Worm (Caenorhabditis elegans) whole organism, young adult: ENCODE measurements around the gene acs-22.

Experiments
- K12H6.12 ChIP-seq: fragments of 200-800 bp; sonication (Bioruptor generic); optimal IDR thresholded peaks from 2 replicates; lab custom pipeline; 2018; ENCODE audit warnings: mild to moderate bottlenecking, missing genetic modification characterization, missing compliant biosample characterization
- Y53F4B.3 ChIP-seq: fragments of 200-800 bp; sonication (Bioruptor generic); IDR thresholded peaks from 2 replicates; pipeline ENCODE4 v1.3.6; 2022; ENCODE audit warnings: missing genetic modification reagents, missing genetic modification characterization, missing compliant biosample characterization
- ama-1 ChIP-seq, 3 experiments: fragments of 150-350 bp in 1 of 3; sonication (generic microtip) in 2 of 3; optimal IDR thresholded peaks; 2 replicates each; lab custom pipeline; 2014 to 2018; ENCODE audit warnings: missing biosample characterization in 2 of 3, missing genetic modification characterization in 2 of 3, missing genetic modification reagents in 2 of 3
- ccch-3 ChIP-seq: fragments of 200-800 bp; sonication (Bioruptor generic); optimal IDR thresholded peaks from 2 replicates; lab custom pipeline; 2018; ENCODE audit warnings: mild to moderate bottlenecking, missing genetic modification characterization, missing compliant biosample characterization
- ets-4 ChIP-seq: fragments of 200-800 bp; sonication (Bioruptor generic); optimal IDR thresholded peaks from 2 replicates; lab custom pipeline; 2018; ENCODE audit warnings: mild to moderate bottlenecking, missing genetic modification characterization, missing compliant biosample characterization
- tlf-1 ChIP-seq: fragments of 200-800 bp; sonication (Bioruptor generic); optimal IDR thresholded peaks from 2 replicates; lab custom pipeline; 2018; ENCODE audit warnings: mild to moderate bottlenecking, missing genetic modification characterization, missing compliant biosample characterization
- unc-130 ChIP-seq: sonication (generic microtip); optimal IDR thresholded peaks from 2 replicates; lab custom pipeline; 2016; ENCODE audit warnings: missing genetic modification reagents, missing genetic modification characterization, missing compliant biosample characterization
- ztf-18 ChIP-seq: sonication (generic microtip); optimal IDR thresholded peaks from 2 replicates; lab custom pipeline; 2016; ENCODE audit warnings: missing genotype, mild to moderate bottlenecking, missing genetic modification characterization, missing compliant biosample characterization
- ztf-28 ChIP-seq: fragments of 200-800 bp; sonication (Bioruptor generic); IDR thresholded peaks from 2 replicates; pipeline ENCODE4 v1.3.6; 2022; ENCODE audit warnings: missing genetic modification reagents, missing genetic modification characterization, missing compliant biosample characterization

- TF ChIP-seq ztf-28 (GFP tag; lab: Robert Waterston, UW) (no peak), ccch-3 (GFP tag; lab: Kevin White, UChicago) (no peak), K12H6.12 (tag; lab: Kevin White, UChicago) (no peak), Y53F4B.3 (GFP tag; lab: Robert Waterston, UW) (no peak), ztf-18 (peak; percentile 34), tlf-1 (GFP tag; lab: Kevin White, UChicago) (no peak), ets-4 (GFP tag; lab: Kevin White, UChicago) (no peak), ama-1 (optimal IDR thresholded peaks at IDR 0.05; lab: Kevin White, UChicago) (no peak), ama-1 (GFP tag; optimal IDR thresholded peaks at IDR 0.05; lab: Kevin White, UChicago) (peak in 1 of 2 experiments; percentile 36), unc-130 (GFP tag; lab: Kevin White, UChicago) (no peak)
These were observed 13.1 kb downstream of the acs-22 start for ce11 chrX:8944078-8944477.
